Fruit fly (Drosophila melanogaster) whole organism, embryonic: ENCODE data around the gene Syx8.
A peak's percentile ranks its signal among the peaks of the same experiment; 100 is the strongest.

ENCODE experiments used
- Abd-B ChIP-seq: fragments of 200-800 bp; sonication (Bioruptor generic); optimal IDR thresholded peaks from 2 replicates; lab custom pipeline; 2018; ENCODE audit warnings: missing biosample characterization, mild to moderate bottlenecking, missing genetic modification characterization, moderate library complexity
- BEAF-32 ChIP-seq: fragments of 200-800 bp; sonication (Bioruptor generic); optimal IDR thresholded peaks from 3 replicates; lab custom pipeline; 2017; ENCODE audit warnings: missing biosample characterization, missing genetic modification characterization, mild to moderate bottlenecking, moderate library complexity, missing genetic modification reagents
- C15 ChIP-seq: fragments of 200-800 bp; sonication (Bioruptor generic); IDR thresholded peaks from 3 replicates; pipeline ENCODE4 v1.3.6; 2022; ENCODE audit warnings: missing biosample characterization, missing genetic modification characterization
- CG10565 ChIP-seq: fragments of 200-800 bp; sonication (Bioruptor generic); optimal IDR thresholded peaks from 3 replicates; lab custom pipeline; 2016; ENCODE audit warnings: missing biosample characterization, mild to moderate bottlenecking, missing genetic modification characterization
- CG12071 ChIP-seq: fragments of 200-800 bp; sonication (Bioruptor generic); optimal IDR thresholded peaks from 3 replicates; lab custom pipeline; 2018; ENCODE audit warnings: missing biosample characterization, mild to moderate bottlenecking, missing genetic modification characterization
- CG12391 ChIP-seq: fragments of 200-800 bp; sonication (Bioruptor generic); optimal IDR thresholded peaks from 3 replicates; lab custom pipeline; 2018; ENCODE audit warnings: missing biosample characterization, mild to moderate bottlenecking, missing genetic modification characterization, moderate library complexity
- CG13424 ChIP-seq: fragments of 200-800 bp; sonication (Bioruptor generic); optimal IDR thresholded peaks from 2 replicates; lab custom pipeline; 2019; ENCODE audit warnings: missing biosample characterization, mild to moderate bottlenecking, missing genetic modification characterization, moderate library complexity
- CG15514 ChIP-seq: fragments of 200-800 bp; sonication (Bioruptor generic); optimal IDR thresholded peaks from 3 replicates; lab custom pipeline; 2017; ENCODE audit warnings: missing biosample characterization, missing genetic modification characterization, mild to moderate bottlenecking, moderate library complexity, missing genetic modification reagents
- CG1603 ChIP-seq: fragments of 200-800 bp; sonication (Bioruptor generic); optimal IDR thresholded peaks from 2 replicates; lab custom pipeline; 2019; ENCODE audit warnings: missing biosample characterization, mild to moderate bottlenecking, missing genetic modification characterization, moderate library complexity
- CG2120 ChIP-seq: fragments of 200-800 bp; sonication (Bioruptor generic); optimal IDR thresholded peaks from 3 replicates; lab custom pipeline; 2016; ENCODE audit warnings: missing biosample characterization, missing genetic modification characterization
- CG2712 ChIP-seq: fragments of 200-800 bp; optimal IDR thresholded peaks from 3 replicates; lab custom pipeline; 2019; ENCODE audit warnings: missing biosample characterization, mild to moderate bottlenecking, missing genetic modification characterization, moderate library complexity
- CG2889 ChIP-seq: fragments of 200-800 bp; sonication (Bioruptor generic); IDR thresholded peaks from 3 replicates; pipeline ENCODE4 v1.3.6; 2022; ENCODE audit warnings: missing biosample characterization, missing genetic modification characterization
- CG32532 ChIP-seq: fragments of 200-800 bp; sonication (Bioruptor generic); IDR thresholded peaks from 2 replicates; pipeline ENCODE4 v1.3.6; 2022; ENCODE audit warnings: missing biosample characterization, missing genetic modification characterization
- CG34422 ChIP-seq: fragments of 200-800 bp; sonication (Bioruptor generic); IDR thresholded peaks from 3 replicates; pipeline ENCODE4 v1.3.6; 2022; ENCODE audit warnings: missing biosample characterization, missing genetic modification characterization
- CG3995 ChIP-seq: fragments of 200-800 bp; sonication (Bioruptor generic); optimal IDR thresholded peaks from 3 replicates; lab custom pipeline; 2016; ENCODE audit warnings: missing biosample characterization, missing genetic modification characterization
- CG7786 ChIP-seq: fragments of 200-800 bp; sonication (Bioruptor generic); optimal IDR thresholded peaks from 2 replicates; lab custom pipeline; 2016; ENCODE audit warnings: missing biosample characterization, missing genetic modification characterization
- Chrac-16 ChIP-seq: fragments of 200-800 bp; sonication (Bioruptor generic); optimal IDR thresholded peaks from 3 replicates; lab custom pipeline; 2016; ENCODE audit warnings: missing biosample characterization, missing genetic modification characterization
- Dek ChIP-seq: fragments of 200-800 bp; sonication (Bioruptor generic); optimal IDR thresholded peaks from 3 replicates; lab custom pipeline; 2019; ENCODE audit warnings: missing biosample characterization, mild to moderate bottlenecking, missing genetic modification characterization, moderate library complexity
- E2f1 ChIP-seq: fragments of 200-800 bp; sonication (Bioruptor generic); IDR thresholded peaks from 2 replicates; pipeline ENCODE4 v1.3.6; 2022; ENCODE audit warnings: missing biosample characterization, missing genetic modification characterization
- E2f2 ChIP-seq: fragments of 200-800 bp; sonication (Bioruptor generic); IDR thresholded peaks from 2 replicates; pipeline ENCODE4 v1.3.6; 2022; ENCODE audit warnings: missing biosample characterization, missing genetic modification characterization
- Fer3 ChIP-seq: fragments of 200-800 bp; sonication (Bioruptor generic); optimal IDR thresholded peaks from 2 replicates; lab custom pipeline; 2018; ENCODE audit warnings: missing biosample characterization, mild to moderate bottlenecking, missing genetic modification characterization, moderate library complexity
- Hmr ChIP-seq: fragments of 200-800 bp; sonication (Bioruptor generic); optimal IDR thresholded peaks from 3 replicates; lab custom pipeline; 2017; ENCODE audit warnings: mild to moderate bottlenecking, missing biosample characterization, missing genetic modification reagents, missing genetic modification characterization
- Hmx ChIP-seq: fragments of 200-800 bp; sonication (Bioruptor generic); optimal IDR thresholded peaks from 2 replicates; lab custom pipeline; 2016; ENCODE audit warnings: missing biosample characterization, missing genetic modification characterization
- Hsf ChIP-seq: fragments of 200-800 bp; sonication (Bioruptor generic); optimal IDR thresholded peaks from 3 replicates; lab custom pipeline; 2016; ENCODE audit warnings: missing biosample characterization, missing genetic modification characterization
- MESR4 ChIP-seq: fragments of 200-800 bp; sonication (Bioruptor generic); optimal IDR thresholded peaks from 2 replicates; lab custom pipeline; 2018; ENCODE audit warnings: missing biosample characterization, mild to moderate bottlenecking, missing genetic modification characterization, moderate library complexity
- Max ChIP-seq: fragments of 200-800 bp; sonication (Bioruptor generic); optimal IDR thresholded peaks from 2 replicates; lab custom pipeline; 2016; ENCODE audit warnings: missing biosample characterization, mild to moderate bottlenecking, missing genetic modification characterization
- Myb ChIP-seq: fragments of 200-800 bp; sonication (Bioruptor generic); optimal IDR thresholded peaks from 2 replicates; lab custom pipeline; 2016; ENCODE audit warnings: missing biosample characterization, missing genetic modification characterization
- Pdp1 ChIP-seq, 2 experiments: fragments of 200-800 bp; sonication (Bioruptor generic); optimal IDR thresholded peaks; 3 replicates each; lab custom pipeline; 2016; ENCODE audit warnings: missing biosample characterization in 2 of 2, missing genetic modification characterization in 2 of 2, mild to moderate bottlenecking in 1 of 2, moderate library complexity in 1 of 2
- Sry-β ChIP-seq: fragments of 200-800 bp; sonication (Bioruptor generic); optimal IDR thresholded peaks from 2 replicates; lab custom pipeline; 2018; ENCODE audit warnings: missing biosample characterization, mild to moderate bottlenecking, missing genetic modification characterization, moderate library complexity
- Sry-δ ChIP-seq: fragments of 200-800 bp; sonication (Bioruptor generic); optimal IDR thresholded peaks from 2 replicates; lab custom pipeline; 2016; ENCODE audit warnings: missing biosample characterization, missing genetic modification characterization
- Taf1 ChIP-seq: fragments of 200-800 bp; sonication (Bioruptor generic); IDR thresholded peaks from 2 replicates; pipeline ENCODE4 v1.3.6; 2022; ENCODE audit warnings: missing biosample characterization, missing genetic modification characterization
- YL-1 ChIP-seq: fragments of 200-800 bp; sonication (Bioruptor generic); optimal IDR thresholded peaks from 3 replicates; lab custom pipeline; 2017; ENCODE audit warnings: missing biosample characterization, mild to moderate bottlenecking, missing genetic modification characterization
- dm ChIP-seq: fragments of 200-800 bp; sonication (Bioruptor generic); optimal IDR thresholded peaks from 3 replicates; lab custom pipeline; 2016; ENCODE audit warnings: missing biosample characterization, missing genetic modification characterization
- dmrt99B ChIP-seq: fragments of 200-800 bp; sonication (Bioruptor generic); optimal IDR thresholded peaks from 2 replicates; lab custom pipeline; 2018; ENCODE audit warnings: missing biosample characterization, mild to moderate bottlenecking, missing genetic modification characterization, moderate library complexity
- fu2 ChIP-seq: fragments of 200-800 bp; sonication (Bioruptor generic); optimal IDR thresholded peaks from 2 replicates; lab custom pipeline; 2016; ENCODE audit warnings: missing biosample characterization, missing genetic modification characterization
- grn ChIP-seq: fragments of 200-800 bp; sonication (Bioruptor generic); optimal IDR thresholded peaks from 3 replicates; lab custom pipeline; 2017; ENCODE audit warnings: missing biosample characterization, missing genetic modification characterization
- gsb-n ChIP-seq: fragments of 200-800 bp; sonication (Bioruptor generic); optimal IDR thresholded peaks from 3 replicates; lab custom pipeline; 2018; ENCODE audit warnings: missing biosample characterization, mild to moderate bottlenecking, missing genetic modification characterization
- gt ChIP-seq: fragments of 200-800 bp; sonication (Bioruptor generic); IDR thresholded peaks from 2 replicates; pipeline ENCODE4 v1.3.6; 2022; ENCODE audit warnings: missing biosample characterization, missing genetic modification characterization
- her ChIP-seq: fragments of 200-800 bp; sonication (Bioruptor generic); optimal IDR thresholded peaks from 2 replicates; lab custom pipeline; 2016; ENCODE audit warnings: missing biosample characterization, missing genetic modification characterization
- knrl ChIP-seq: fragments of 200-800 bp; sonication (Bioruptor generic); IDR thresholded peaks from 3 replicates; pipeline ENCODE4 v1.3.6; 2022; ENCODE audit warnings: missing biosample characterization, missing genetic modification characterization; ENCODE audit not compliant: partially characterized antibody
- lilli ChIP-seq: fragments of 200-800 bp; sonication (Bioruptor generic); optimal IDR thresholded peaks from 3 replicates; lab custom pipeline; 2016; ENCODE audit warnings: missing biosample characterization, missing genetic modification characterization
- lmd ChIP-seq: fragments of 200-800 bp; sonication (Bioruptor generic); IDR thresholded peaks from 2 replicates; pipeline ENCODE4 v1.3.6; 2022; ENCODE audit warnings: missing biosample characterization, missing genetic modification characterization
- nerfin-2 ChIP-seq: fragments of 200-800 bp; sonication (Bioruptor generic); IDR thresholded peaks from 2 replicates; pipeline ENCODE4 v1.3.6; 2022; ENCODE audit warnings: missing biosample characterization, missing genetic modification characterization; ENCODE audit not compliant: partially characterized antibody
- phol ChIP-seq: fragments of 200-800 bp; sonication (Bioruptor generic); optimal IDR thresholded peaks from 3 replicates; lab custom pipeline; 2018; ENCODE audit warnings: missing biosample characterization, mild to moderate bottlenecking, missing genetic modification characterization, moderate library complexity
- slou ChIP-seq: fragments of 200-800 bp; sonication (Bioruptor generic); optimal IDR thresholded peaks from 3 replicates; lab custom pipeline; 2016; ENCODE audit warnings: missing biosample characterization, missing genetic modification characterization
- sqz ChIP-seq: fragments of 200-800 bp; sonication (Bioruptor generic); optimal IDR thresholded peaks from 3 replicates; lab custom pipeline; 2018; ENCODE audit warnings: missing biosample characterization, mild to moderate bottlenecking, missing genetic modification characterization
- stwl ChIP-seq: fragments of 200-800 bp; sonication (Bioruptor generic); optimal IDR thresholded peaks from 3 replicates; lab custom pipeline; 2018; ENCODE audit warnings: missing biosample characterization, mild to moderate bottlenecking, missing genetic modification characterization, moderate library complexity
- tin ChIP-seq: fragments of 200-800 bp; sonication (Bioruptor generic); optimal IDR thresholded peaks from 3 replicates; lab custom pipeline; 2016; ENCODE audit warnings: missing biosample characterization, missing genetic modification characterization
- wor ChIP-seq: fragments of 200-800 bp; sonication (Bioruptor generic); IDR thresholded peaks from 2 replicates; pipeline ENCODE4 v1.3.6; 2022; ENCODE audit warnings: missing biosample characterization, missing genetic modification characterization

The Syx8 gene

dm6 chr3L:16609120-16609519 is 22.3 kb upstream of the Syx8 start, which contains the start of gene CG4098 (continued):
- TF ChIP-seq CG3995 (GFP tag; lab: Kevin White, UChicago) (peak; percentile 80), lmd (GFP tag; lab: Robert Waterston, UW) (peak; percentile 68; the same call in 1 of the 2 replicates), CG34422 (GFP tag; lab: Robert Waterston, UW) (peak; percentile 34; the same call in 1 of the 3 replicates), Sry-β (no peak), CG12391 (tag; lab: Kevin White, UChicago) (peak; percentile 53)

dm6 chr3L:16602736-16603144 is 15.9 kb upstream of the Syx8 start, which contains the start of gene Arts:
Gene Arts (plus strand): TSS chr3L:16602851.
- peak; percentile 46 for TF ChIP-seq CG2120 (GFP tag; lab: Kevin White, UChicago)
- no peak for TF ChIP-seq Taf1 (GFP tag; lab: Robert Waterston, UW)
- peak; percentile 11 for TF ChIP-seq Sry-δ
- TF ChIP-seq CG7786 (GFP tag; lab: Kevin White, UChicago) = no peak
- TF ChIP-seq CG32532 (GFP tag; lab: Robert Waterston, UW) = no peak
- TF ChIP-seq wor (GFP tag; lab: Robert Waterston, UW) = no peak
- peak; percentile 25 for TF ChIP-seq Chrac-16
- TF ChIP-seq tin (GFP tag; lab: Kevin White, UChicago) = peak; percentile 8
- TF ChIP-seq Pdp1 (GFP tag; optimal IDR thresholded peaks at IDR 0.05; lab: Kevin White, UChicago) = peak in 1 of 2 experiments; percentile 60
- peak; percentile 29 for TF ChIP-seq grn (GFP tag; lab: Kevin White, UChicago)
- no peak for TF ChIP-seq CG12071 (GFP tag; lab: Kevin White, UChicago)
- peak; percentile 81 for TF ChIP-seq phol
- TF ChIP-seq Hmr (GFP tag; lab: Kevin White, UChicago) = peak; percentile 9
- no peak for TF ChIP-seq her
- TF ChIP-seq CG2712 (tag; lab: Kevin White, UChicago) = peak; percentile 47
- TF ChIP-seq Fer3 (tag; lab: Kevin White, UChicago) = peak; percentile 26
- TF ChIP-seq E2f2 = no peak
- no peak for TF ChIP-seq E2f1 (GFP tag; lab: Robert Waterston, UW)
- no peak for TF ChIP-seq nerfin-2 (GFP tag; lab: Robert Waterston, UW)
- TF ChIP-seq stwl = peak; percentile 12
- no peak for TF ChIP-seq C15 (GFP tag; lab: Robert Waterston, UW)
- no peak for TF ChIP-seq knrl (GFP tag; lab: Robert Waterston, UW)
- TF ChIP-seq lilli (GFP tag; lab: Kevin White, UChicago) = peak; percentile 15
- no peak for TF ChIP-seq Dek (tag; lab: Kevin White, UChicago)
- peak; percentile 54 for TF ChIP-seq CG13424 (tag; lab: Kevin White, UChicago)
- peak; percentile 49 for TF ChIP-seq CG15514 (GFP tag; lab: Kevin White, UChicago)
- peak; percentile 18 for TF ChIP-seq CG1603 (tag; lab: Kevin White, UChicago)
- TF ChIP-seq CG3995 (GFP tag; lab: Kevin White, UChicago) = peak; percentile 91
- no peak for TF ChIP-seq gt (GFP tag; lab: Robert Waterston, UW)
- peak; percentile 17 for TF ChIP-seq YL-1 (GFP tag; lab: Kevin White, UChicago)
- TF ChIP-seq MESR4 (GFP tag; lab: Kevin White, UChicago) = no peak
- TF ChIP-seq Max (GFP tag; lab: Kevin White, UChicago) = peak; percentile 54
- peak; percentile 31 for TF ChIP-seq BEAF-32 (GFP tag; lab: Kevin White, UChicago)
- peak; percentile 27 for TF ChIP-seq Abd-B (GFP tag; lab: Kevin White, UChicago)
- TF ChIP-seq CG2889 (GFP tag; lab: Robert Waterston, UW) = no peak
- no peak for TF ChIP-seq Hmx
- peak; percentile 60 for TF ChIP-seq Myb (GFP tag; lab: Kevin White, UChicago)
- TF ChIP-seq sqz = peak; percentile 40
- TF ChIP-seq slou = no peak
- TF ChIP-seq dmrt99B (tag; lab: Kevin White, UChicago) = peak; percentile 2
- TF ChIP-seq CG10565 (GFP tag; lab: Kevin White, UChicago) = no peak
- peak; percentile 2 for TF ChIP-seq gsb-n
- TF ChIP-seq dm = peak; percentile 71
- TF ChIP-seq fu2 = no peak
- peak; percentile 20 for TF ChIP-seq Hsf (GFP tag; lab: Kevin White, UChicago)
